Fruit fly (Drosophila melanogaster) whole organism, wandering third instar larva: ENCODE results near the gene CG34126.
A peak's percentile ranks its signal among the peaks of the same experiment; 100 is the strongest.

Experiments
- Abd-B ChIP-seq: fragments of >200 bp; optimal IDR thresholded peaks from 2 replicates; lab custom pipeline; 2017; ENCODE audit warnings: missing biosample characterization, missing genetic modification characterization
- CG32264 ChIP-seq: fragments of 200-800 bp; sonication (Bioruptor generic); optimal IDR thresholded peaks from 2 replicates; lab custom pipeline; 2016; ENCODE audit warnings: missing biosample characterization, missing genetic modification characterization
- CG9705 ChIP-seq: fragments of 200-800 bp; sonication (Bioruptor generic); optimal IDR thresholded peaks from 2 replicates; lab custom pipeline; 2018; ENCODE audit warnings: missing biosample characterization, mild to moderate bottlenecking, missing genetic modification characterization
- CrebA ChIP-seq: fragments of 200-800 bp; sonication (Bioruptor generic); optimal IDR thresholded peaks from 2 replicates; lab custom pipeline; 2016; ENCODE audit warnings: missing biosample characterization, mild to moderate bottlenecking, missing genetic modification characterization, borderline replicate concordance
- Dfd ChIP-seq: fragments of >200 bp; optimal IDR thresholded peaks from 2 replicates; lab custom pipeline; 2017; ENCODE audit warnings: missing biosample characterization, missing genetic modification characterization
- Dif ChIP-seq: fragments of 200-275, 200-300 bp; sonication (Bioruptor generic); optimal IDR thresholded peaks from 2 replicates; lab custom pipeline; 2018; ENCODE audit warnings: missing biosample characterization, missing genetic modification characterization; ENCODE audit not compliant: partially characterized antibody
- GATAd ChIP-seq: sonication (Bioruptor generic); optimal IDR thresholded peaks from 2 replicates; lab custom pipeline; 2016; ENCODE audit warnings: missing biosample characterization, missing genetic modification characterization
- HLH106 ChIP-seq: fragments of 200-800 bp; optimal IDR thresholded peaks from 3 replicates; lab custom pipeline; 2019; ENCODE audit warnings: missing biosample characterization, mild to moderate bottlenecking, missing genetic modification characterization, moderate library complexity
- Hnf4 ChIP-seq: fragments of 200-800 bp; sonication (Bioruptor generic); optimal IDR thresholded peaks from 2 replicates; lab custom pipeline; 2016; ENCODE audit warnings: missing biosample characterization, mild to moderate bottlenecking, missing genetic modification characterization
- Hr78 ChIP-seq: fragments of >200 bp; optimal IDR thresholded peaks from 2 replicates; lab custom pipeline; 2017; ENCODE audit warnings: missing biosample characterization, missing genetic modification characterization
- Hr83 ChIP-seq: fragments of 200-300 bp; sonication (Bioruptor generic); optimal IDR thresholded peaks from 2 replicates; lab custom pipeline; 2016; ENCODE audit warnings: missing biosample characterization, mild to moderate bottlenecking, missing genetic modification characterization, moderate library complexity; ENCODE audit not compliant: poor library complexity, severe bottlenecking
- Jra ChIP-seq: sonication (Bioruptor generic); optimal IDR thresholded peaks from 2 replicates; lab custom pipeline; 2016; ENCODE audit warnings: missing biosample characterization, missing genetic modification characterization
- Mio ChIP-seq: sonication (Bioruptor generic); optimal IDR thresholded peaks from 2 replicates; lab custom pipeline; 2016; ENCODE audit warnings: missing biosample characterization, missing genetic modification characterization
- Myc ChIP-seq: fragments of >200 bp; optimal IDR thresholded peaks from 2 replicates; lab custom pipeline; 2017
- N ChIP-seq: fragments of >200 bp; optimal IDR thresholded peaks from 2 replicates; lab custom pipeline; 2018; ENCODE audit warnings: missing biosample characterization, missing external identifiers, missing genetic modification characterization
- OdsH ChIP-seq: fragments of 200-800 bp; sonication (Bioruptor generic); optimal IDR thresholded peaks from 2 replicates; lab custom pipeline; 2016; ENCODE audit warnings: missing biosample characterization, mild to moderate bottlenecking, missing genetic modification characterization
- Rel ChIP-seq, 2 experiments: fragments of 200-800 bp; sonication (Bioruptor generic) in 1 of 2; optimal IDR thresholded peaks; 2 replicates in 1 of 2; 3 replicates in 1 of 2; lab custom pipeline; 2016 to 2019; ENCODE audit warnings: mild to moderate bottlenecking in 2 of 2, missing biosample characterization in 2 of 2, missing genetic modification characterization in 2 of 2, moderate library complexity in 1 of 2
- Sp1 ChIP-seq: fragments of 200-800 bp; sonication (Bioruptor generic); optimal IDR thresholded peaks from 3 replicates; lab custom pipeline; 2019; ENCODE audit warnings: missing biosample characterization, mild to moderate bottlenecking, missing genetic modification characterization, moderate library complexity
- Vsx2 ChIP-seq: fragments of 200-300, 225-300 bp; sonication (Bioruptor generic); optimal IDR thresholded peaks from 2 replicates; lab custom pipeline; 2018; ENCODE audit warnings: missing biosample characterization, missing genetic modification characterization; ENCODE audit not compliant: partially characterized antibody
- br ChIP-seq: fragments of 200-800 bp; sonication (Bioruptor generic); optimal IDR thresholded peaks from 2 replicates; lab custom pipeline; 2016; ENCODE audit warnings: missing biosample characterization, missing genetic modification characterization
- brk ChIP-seq: fragments of 200-800 bp; sonication (Bioruptor generic); optimal IDR thresholded peaks from 2 replicates; lab custom pipeline; 2016; ENCODE audit warnings: missing biosample characterization, mild to moderate bottlenecking, missing genetic modification characterization
- dl ChIP-seq, 2 experiments: fragments of 175-275, 200-275 bp in 1 of 2; fragments of 200-275 bp in 1 of 2; sonication (Bioruptor generic); optimal IDR thresholded peaks; lab custom pipeline; 2018; ENCODE audit warnings: mild to moderate bottlenecking in 2 of 2, missing biosample characterization in 2 of 2, missing genetic modification characterization in 2 of 2, moderate library complexity in 2 of 2; ENCODE audit not compliant: partially characterized antibody in 2 of 2, insufficient read depth in 1 of 2
- dmrt93B ChIP-seq: fragments of 200-800 bp; sonication (Bioruptor generic); optimal IDR thresholded peaks from 2 replicates; lab custom pipeline; 2018; ENCODE audit warnings: missing biosample characterization, mild to moderate bottlenecking, missing genetic modification characterization
- dsf ChIP-seq: sonication (Bioruptor generic); optimal IDR thresholded peaks from 2 replicates; lab custom pipeline; 2016; ENCODE audit warnings: missing biosample characterization, missing genetic modification characterization, borderline replicate concordance
- ey ChIP-seq: fragments of 200-800 bp; sonication (Bioruptor generic); optimal IDR thresholded peaks from 2 replicates; lab custom pipeline; 2016; ENCODE audit warnings: missing biosample characterization, missing genetic modification characterization
- foxo ChIP-seq, 2 experiments: fragments of 200-800 bp; sonication (Bioruptor generic); optimal IDR thresholded peaks; 2 replicates in 1 of 2; 3 replicates in 1 of 2; lab custom pipeline; 2016 to 2017; ENCODE audit warnings: missing biosample characterization in 2 of 2, missing genetic modification characterization in 2 of 2
- fru ChIP-seq: fragments of 200-800 bp; sonication (Bioruptor generic); optimal IDR thresholded peaks from 3 replicates; lab custom pipeline; 2016; ENCODE audit warnings: missing biosample characterization, mild to moderate bottlenecking, missing genetic modification characterization
- h ChIP-seq: fragments of 200-800 bp; sonication (Bioruptor generic); optimal IDR thresholded peaks from 3 replicates; lab custom pipeline; 2016; ENCODE audit warnings: missing biosample characterization, mild to moderate bottlenecking, missing genetic modification characterization
- jim ChIP-seq: fragments of 175-275, 200-325 bp; sonication (Bioruptor generic); optimal IDR thresholded peaks from 2 replicates; lab custom pipeline; 2016; ENCODE audit warnings: missing biosample characterization, mild to moderate bottlenecking, missing genetic modification characterization
- lola ChIP-seq: fragments of >200 bp; optimal IDR thresholded peaks from 2 replicates; lab custom pipeline; 2017; ENCODE audit warnings: missing biosample characterization, missing genetic modification characterization
- pan ChIP-seq: fragments of >200 bp; optimal IDR thresholded peaks from 2 replicates; lab custom pipeline; 2017
- psq ChIP-seq: fragments of 200-800 bp; sonication (Bioruptor generic); optimal IDR thresholded peaks from 3 replicates; lab custom pipeline; 2017; ENCODE audit warnings: missing biosample characterization, mild to moderate bottlenecking, missing genetic modification characterization, moderate library complexity
- rgr ChIP-seq: fragments of 200-800 bp; sonication (Bioruptor generic); optimal IDR thresholded peaks from 3 replicates; lab custom pipeline; 2016; ENCODE audit warnings: missing biosample characterization, mild to moderate bottlenecking, missing genetic modification characterization
- sage ChIP-seq: fragments of 200-800 bp; sonication (Bioruptor generic); optimal IDR thresholded peaks from 2 replicates; lab custom pipeline; 2016; ENCODE audit warnings: missing biosample characterization, mild to moderate bottlenecking, missing genetic modification characterization
- sv ChIP-seq: fragments of 200-800 bp; sonication (Bioruptor generic); optimal IDR thresholded peaks from 3 replicates; lab custom pipeline; 2016; ENCODE audit warnings: missing biosample characterization, missing genetic modification characterization
- tai ChIP-seq: sonication (Bioruptor generic); optimal IDR thresholded peaks from 2 replicates; lab custom pipeline; 2016; ENCODE audit warnings: missing biosample characterization, missing genetic modification characterization
- usp ChIP-seq: fragments of >200 bp; optimal IDR thresholded peaks from 2 replicates; lab custom pipeline; 2017; ENCODE audit warnings: missing biosample characterization, missing genetic modification characterization
- woc ChIP-seq: sonication (Bioruptor generic); optimal IDR thresholded peaks from 2 replicates; lab custom pipeline; 2016; ENCODE audit warnings: missing biosample characterization, mild to moderate bottlenecking, missing genetic modification characterization

The CG34126 gene

DNA sequence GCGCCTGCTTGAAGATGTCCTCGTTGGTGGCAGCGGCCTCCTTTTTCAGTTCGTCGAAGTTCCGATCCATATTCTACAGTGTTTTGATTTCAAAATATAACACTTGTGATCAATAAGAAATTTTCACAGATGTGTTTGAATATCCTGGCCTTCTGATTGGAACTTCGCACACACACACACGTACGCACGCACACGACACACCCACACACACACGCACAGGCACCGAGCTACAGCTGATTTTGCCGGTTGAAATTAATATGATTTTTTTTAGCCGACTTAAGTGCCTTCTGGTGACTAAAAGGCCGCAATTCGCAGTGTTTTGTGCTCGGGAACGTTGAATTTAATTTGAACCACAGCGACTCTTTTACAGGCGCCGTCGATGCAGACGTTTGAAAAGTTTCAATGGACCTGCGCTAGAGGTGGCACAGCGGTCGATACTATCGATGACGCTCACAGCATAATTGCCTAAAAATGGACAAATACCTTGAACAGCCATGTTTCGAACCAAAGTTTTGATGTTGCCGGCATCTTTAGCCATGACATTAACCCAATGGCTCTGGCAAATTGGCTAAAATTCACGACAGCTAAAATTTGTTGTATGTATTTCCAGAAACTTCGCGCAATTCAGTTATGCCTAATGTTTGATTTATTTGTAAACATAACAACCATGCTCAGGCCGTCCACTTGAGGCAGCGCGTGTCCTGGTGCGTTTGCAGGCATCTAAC is 28.1 kb downstream of the CG34126 start, which contains the start of gene Rtnl1 (continued):
- no peak for TF ChIP-seq CG32264
- TF ChIP-seq lola, result no peak
- no peak for TF ChIP-seq Mio (GFP tag; lab: Kevin White, UChicago)
- no peak for TF ChIP-seq psq (GFP tag; lab: Kevin White, UChicago)

DNA sequence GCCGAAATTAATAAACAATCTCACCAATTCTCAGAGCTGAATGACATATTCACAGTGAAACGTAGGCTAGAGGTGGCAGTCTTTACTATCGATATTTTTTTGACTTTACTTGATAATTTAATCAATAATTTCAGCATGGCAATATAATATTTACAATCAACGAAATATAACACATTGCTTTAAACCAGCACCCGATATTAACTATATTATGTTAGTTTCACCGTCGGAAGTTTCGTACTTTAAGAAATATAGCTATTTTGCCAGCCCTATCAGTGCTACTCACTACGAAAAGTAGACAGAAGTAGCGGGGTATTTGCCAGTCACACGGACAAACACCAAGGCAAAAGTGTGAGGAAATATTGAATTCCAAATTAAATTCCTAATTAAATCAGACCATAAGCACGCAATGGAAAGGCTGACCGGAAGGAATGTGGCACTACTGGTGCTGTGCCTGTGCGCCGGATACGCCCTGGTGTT is 29.4 kb downstream of the CG34126 start, which contains the start of the genes CG31917, Tfb5 and SelT:
TSS of gene CG31917 (minus strand) at position 51 of the 477 bp plus-strand sequence.
TSS of gene Tfb5 (minus strand) at position 51 of the 477 bp plus-strand sequence.
TSS of gene SelT (plus strand) at position 139 of the 477 bp plus-strand sequence.
- TF ChIP-seq CG9705 (GFP tag; lab: Kevin White, UChicago) (peak; percentile 37), Vsx2 (GFP tag; lab: Kevin White, UChicago) (no peak), CG32264 (peak; percentile 46), OdsH (GFP tag; lab: Kevin White, UChicago) (peak; percentile 55), lola (no peak), dmrt93B (GFP tag; lab: Kevin White, UChicago) (no peak), ey (GFP tag; lab: Kevin White, UChicago) (peak; percentile 72), N (GFP tag; lab: Kevin White, UChicago) (no peak), br (peak; percentile 60), pan (no peak), Dfd (GFP tag; lab: Kevin White, UChicago) (no peak), sv (GFP tag; lab: Kevin White, UChicago) (peak; percentile 45), sage (GFP tag; lab: Kevin White, UChicago) (no peak), Dif (GFP tag; lab: Kevin White, UChicago) (no peak), tai (GFP tag; lab: Kevin White, UChicago) (no peak), Mio (GFP tag; lab: Kevin White, UChicago) (no peak), fru (peak; percentile 52), Hr83 (GFP tag; lab: Kevin White, UChicago) (no peak), Hr78 (no peak), GATAd (GFP tag; lab: Kevin White, UChicago) (no peak), woc (peak; percentile 92), Jra (GFP tag; lab: Kevin White, UChicago) (no peak), Hnf4 (no peak), rgr (GFP tag; lab: Kevin White, UChicago) (peak; percentile 75), Rel (GFP tag; optimal IDR thresholded peaks at IDR 0.05; lab: Kevin White, UChicago) (no peak), Rel (tag; optimal IDR thresholded peaks at IDR 0.05; lab: Kevin White, UChicago) (no peak), dl (GFP tag; optimal IDR thresholded peaks at IDR 0.05; lab: Kevin White, UChicago; ENCODE audit: insufficient read depth in 1 of 2, partially characterized antibody in 2 of 2) (no peak), dsf (GFP tag; lab: Kevin White, UChicago) (no peak), Abd-B (GFP tag; lab: Kevin White, UChicago) (no peak), jim (GFP tag; lab: Kevin White, UChicago) (no peak), Sp1 (GFP tag; lab: Kevin White, UChicago) (peak; percentile 55), foxo (GFP tag; optimal IDR thresholded peaks at IDR 0.05; lab: Kevin White, UChicago) (peak in 1 of 2 experiments; percentile 66), Myc (lab: Kevin White, UChicago) (peak; percentile 93), psq (GFP tag; lab: Kevin White, UChicago) (peak; percentile 45), usp (no peak), CrebA (GFP tag; lab: Kevin White, UChicago) (no peak), HLH106 (peak; percentile 67), brk (GFP tag; lab: Kevin White, UChicago) (no peak), h (GFP tag; lab: Kevin White, UChicago) (peak; percentile 79)
